Worm (Caenorhabditis elegans) whole organism, late embryonic: ENCODE data around the gene F13H8.3.

Experiments
- C08G9.2 ChIP-seq: sonication (generic microtip); optimal IDR thresholded peaks from 2 replicates; lab custom pipeline; 2016; ENCODE audit warnings: mild to moderate bottlenecking, missing genetic modification characterization, moderate library complexity, missing compliant biosample characterization
- C38D4.7 ChIP-seq: fragments of 200-800 bp; sonication (Bioruptor generic); optimal IDR thresholded peaks from 2 replicates; lab custom pipeline; 2018; ENCODE audit warnings: mild to moderate bottlenecking, missing genetic modification characterization, moderate library complexity, missing compliant biosample characterization
- F13H6.1 ChIP-seq: sonication (generic microtip); optimal IDR thresholded peaks from 2 replicates; lab custom pipeline; 2016; ENCODE audit warnings: missing genetic modification characterization, missing compliant biosample characterization
- ahr-1 ChIP-seq: sonication (generic microtip); optimal IDR thresholded peaks from 2 replicates; lab custom pipeline; 2016; ENCODE audit warnings: missing genetic modification characterization, missing compliant biosample characterization
- ama-1 ChIP-seq: fragments of 150-350 bp; optimal IDR thresholded peaks from 2 replicates; lab custom pipeline; 2014
- ceh-14 ChIP-seq: sonication (generic microtip); optimal IDR thresholded peaks from 2 replicates; lab custom pipeline; 2016; ENCODE audit warnings: missing genotype, missing genetic modification characterization, missing compliant biosample characterization
- ceh-19 ChIP-seq: fragments of 200-800 bp; sonication (Bioruptor generic); optimal IDR thresholded peaks from 2 replicates; lab custom pipeline; 2018; ENCODE audit warnings: mild to moderate bottlenecking, missing genetic modification characterization, missing compliant biosample characterization
- ceh-2 ChIP-seq: sonication (generic microtip); optimal IDR thresholded peaks from 2 replicates; lab custom pipeline; 2016; ENCODE audit warnings: missing genotype, missing genetic modification characterization, missing compliant biosample characterization
- ceh-24 ChIP-seq: sonication (generic microtip); optimal IDR thresholded peaks from 2 replicates; lab custom pipeline; 2016; ENCODE audit warnings: mild to moderate bottlenecking, missing genetic modification characterization, missing compliant biosample characterization
- ceh-31 ChIP-seq: sonication (generic microtip); optimal IDR thresholded peaks from 2 replicates; lab custom pipeline; 2016; ENCODE audit warnings: missing genetic modification characterization, missing compliant biosample characterization
- ceh-48 ChIP-seq: sonication (generic microtip); optimal IDR thresholded peaks from 2 replicates; lab custom pipeline; 2016; ENCODE audit warnings: missing genetic modification characterization, inconsistent platforms, missing compliant biosample characterization
- ceh-6 ChIP-seq: fragments of 200-800 bp; sonication (Bioruptor generic); optimal IDR thresholded peaks from 2 replicates; lab custom pipeline; 2018; ENCODE audit warnings: mild to moderate bottlenecking, missing genetic modification characterization, missing compliant biosample characterization
- ceh-9 ChIP-seq: sonication (generic microtip); optimal IDR thresholded peaks from 2 replicates; lab custom pipeline; 2016; ENCODE audit warnings: mild to moderate bottlenecking, missing genetic modification characterization, inconsistent platforms, missing compliant biosample characterization
- che-1 ChIP-seq: sonication (generic microtip); optimal IDR thresholded peaks from 2 replicates; lab custom pipeline; 2016; ENCODE audit warnings: mild to moderate bottlenecking, missing genetic modification characterization, missing compliant biosample characterization
- eyg-1 ChIP-seq: sonication (generic microtip); optimal IDR thresholded peaks from 2 replicates; lab custom pipeline; 2016; ENCODE audit warnings: missing genotype, missing genetic modification characterization, missing compliant biosample characterization
- fax-1 ChIP-seq: sonication (generic microtip); optimal IDR thresholded peaks from 2 replicates; lab custom pipeline; 2016; ENCODE audit warnings: missing genotype, missing genetic modification characterization, missing compliant biosample characterization
- fkh-10 ChIP-seq: fragments of 150-350 bp; optimal IDR thresholded peaks from 2 replicates; lab custom pipeline; 2014; ENCODE audit warnings: missing biosample characterization, missing genetic modification reagents, missing genetic modification characterization
- fkh-6 ChIP-seq: sonication (generic microtip); optimal IDR thresholded peaks from 2 replicates; lab custom pipeline; 2016; ENCODE audit warnings: missing genetic modification characterization, missing compliant biosample characterization
- gmeb-2 ChIP-seq: sonication (generic microtip); optimal IDR thresholded peaks from 2 replicates; lab custom pipeline; 2016; ENCODE audit warnings: missing genetic modification characterization, inconsistent platforms, missing compliant biosample characterization
- hlh-13 ChIP-seq: fragments of 200-800 bp; sonication (Bioruptor generic); optimal IDR thresholded peaks from 2 replicates; lab custom pipeline; 2018; ENCODE audit warnings: mild to moderate bottlenecking, missing genetic modification characterization, missing compliant biosample characterization
- hlh-6 ChIP-seq: sonication (generic microtip); optimal IDR thresholded peaks from 2 replicates; lab custom pipeline; 2016; ENCODE audit warnings: missing genotype, missing genetic modification characterization, missing compliant biosample characterization
- hlh-8 ChIP-seq: sonication (generic microtip); optimal IDR thresholded peaks from 2 replicates; lab custom pipeline; 2016; ENCODE audit warnings: missing genotype, missing genetic modification characterization, missing compliant biosample characterization
- pax-1 ChIP-seq: fragments of 150-350 bp; optimal IDR thresholded peaks from 2 replicates; lab custom pipeline; 2014; ENCODE audit warnings: missing biosample characterization, missing genetic modification characterization
- pha-2 ChIP-seq: sonication (generic microtip); optimal IDR thresholded peaks from 2 replicates; lab custom pipeline; 2017; ENCODE audit warnings: mild to moderate bottlenecking, missing genetic modification characterization, missing compliant biosample characterization
- pha-4 ChIP-seq: fragments of 150-350 bp; optimal IDR thresholded peaks from 2 replicates; lab custom pipeline; 2018; ENCODE audit warnings: missing biosample characterization, missing genetic modification reagents, missing genetic modification characterization
- sdc-2 ChIP-seq: sonication (generic microtip); optimal IDR thresholded peaks from 2 replicates; lab custom pipeline; 2016; ENCODE audit warnings: missing genotype, missing genetic modification characterization, missing compliant biosample characterization
- tbx-7 ChIP-seq: sonication (generic microtip); optimal IDR thresholded peaks from 2 replicates; lab custom pipeline; 2016; ENCODE audit warnings: missing genotype, missing genetic modification characterization, missing compliant biosample characterization
- ttx-3 ChIP-seq: sonication (generic microtip); optimal IDR thresholded peaks from 2 replicates; lab custom pipeline; 2016; ENCODE audit warnings: missing genetic modification reagents, missing genetic modification characterization, missing compliant biosample characterization
- unc-3 ChIP-seq, 2 experiments: fragments of 200-800 bp in 1 of 2; sonication (Bioruptor generic) in 1 of 2; sonication (generic microtip) in 1 of 2; conservative IDR thresholded peaks in 1 of 2; optimal IDR thresholded peaks in 1 of 2; 2 replicates each; pipeline versions ENCODE4 v1.3.6 to Lab custom; 2016 to 2022; ENCODE audit warnings: missing compliant biosample characterization in 2 of 2, missing genetic modification characterization in 2 of 2, missing genetic modification reagents in 1 of 2
- unc-42 ChIP-seq: sonication (generic microtip); optimal IDR thresholded peaks from 2 replicates; lab custom pipeline; 2016; ENCODE audit warnings: missing genotype, missing genetic modification characterization, missing compliant biosample characterization
- unc-55 ChIP-seq: sonication (generic microtip); optimal IDR thresholded peaks from 2 replicates; lab custom pipeline; 2017; ENCODE audit warnings: missing biosample characterization, missing genetic modification reagents, missing genetic modification characterization
- unc-86 ChIP-seq: sonication (generic microtip); optimal IDR thresholded peaks from 2 replicates; lab custom pipeline; 2016; ENCODE audit warnings: missing genetic modification characterization, missing compliant biosample characterization
- zip-5 ChIP-seq: sonication (generic microtip); optimal IDR thresholded peaks from 2 replicates; lab custom pipeline; 2016; ENCODE audit warnings: missing genetic modification characterization, missing compliant biosample characterization
- ztf-16 ChIP-seq: sonication (generic microtip); optimal IDR thresholded peaks from 2 replicates; lab custom pipeline; 2017; ENCODE audit warnings: missing genetic modification characterization, missing compliant biosample characterization

Gene F13H8.3

ce11 chrII:6223755-6224154 lies 40.0 kb upstream of the F13H8.3 start:
- TF ChIP-seq unc-86 (no peak), hlh-13 (no peak), ahr-1 (no peak), fkh-6 (tag; lab: Kevin White, UChicago) (no peak), ttx-3 (tag; lab: Kevin White, UChicago) (no peak), ceh-31 (tag; lab: Kevin White, UChicago) (no peak), pha-2 (no peak), F13H6.1 (tag; lab: Kevin White, UChicago) (no peak), hlh-8 (tag; lab: Kevin White, UChicago) (no peak), sdc-2 (no peak), C38D4.7 (GFP tag; lab: Kevin White, UChicago) (no peak), unc-42 (tag; lab: Kevin White, UChicago) (no peak), ceh-48 (no peak), ama-1 (lab: Kevin White, UChicago) (no peak), ceh-14 (no peak), ceh-6 (GFP tag; lab: Kevin White, UChicago) (no peak)

DNA sequence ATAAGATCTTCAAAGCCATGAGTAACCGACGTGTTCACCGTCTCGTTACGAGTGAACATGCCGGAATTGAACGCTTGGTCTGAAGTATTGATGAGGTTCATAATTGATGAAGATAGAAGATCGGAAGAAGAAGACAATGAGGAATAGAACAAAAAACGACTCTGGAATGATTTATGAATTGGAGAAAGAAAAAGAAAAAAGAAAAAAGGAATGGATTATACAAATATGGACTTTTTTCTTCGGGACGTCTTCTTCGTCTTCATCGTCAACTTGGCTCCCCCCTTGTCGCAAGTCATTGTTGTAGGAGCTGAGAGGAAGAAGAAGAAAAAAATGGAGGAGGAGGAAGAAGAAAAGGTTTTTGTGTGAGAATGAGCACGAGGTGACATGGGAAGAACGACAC lies 36.8 kb upstream of the F13H8.3 start, which contains the start of gene srsy-2:
Gene srsy-2, minus strand, starts transcription at position 101 of the 400 bp plus-strand sequence.
- TF ChIP-seq C08G9.2, result no peak
- TF ChIP-seq F13H6.1 (tag; lab: Kevin White, UChicago), result no peak
- no peak for TF ChIP-seq unc-55
- TF ChIP-seq gmeb-2 (tag; lab: Kevin White, UChicago), result no peak
- no peak for TF ChIP-seq pha-2
- no peak for TF ChIP-seq ceh-9
- TF ChIP-seq zip-5 (tag; lab: Kevin White, UChicago), result no peak
- no peak for TF ChIP-seq hlh-8 (tag; lab: Kevin White, UChicago)
- TF ChIP-seq pax-1 (tag; lab: Kevin White, UChicago), result no peak
- TF ChIP-seq che-1 (tag; lab: Kevin White, UChicago), result no peak
- no peak for TF ChIP-seq ceh-19 (GFP tag; lab: Kevin White, UChicago)
- no peak for TF ChIP-seq ttx-3 (tag; lab: Kevin White, UChicago)
- no peak for TF ChIP-seq eyg-1 (tag; lab: Kevin White, UChicago)
- TF ChIP-seq ceh-31 (tag; lab: Kevin White, UChicago), result no peak
- no peak for TF ChIP-seq hlh-6 (tag; lab: Kevin White, UChicago)
- no peak for TF ChIP-seq unc-3 (GFP tag; conservative IDR thresholded peaks at IDR 0.05; lab: Robert Waterston, UW)
- TF ChIP-seq unc-3 (tag; optimal IDR thresholded peaks at IDR 0.05; lab: Kevin White, UChicago), result no peak
- TF ChIP-seq pha-4 (tag; lab: Kevin White, UChicago), result no peak

DNA sequence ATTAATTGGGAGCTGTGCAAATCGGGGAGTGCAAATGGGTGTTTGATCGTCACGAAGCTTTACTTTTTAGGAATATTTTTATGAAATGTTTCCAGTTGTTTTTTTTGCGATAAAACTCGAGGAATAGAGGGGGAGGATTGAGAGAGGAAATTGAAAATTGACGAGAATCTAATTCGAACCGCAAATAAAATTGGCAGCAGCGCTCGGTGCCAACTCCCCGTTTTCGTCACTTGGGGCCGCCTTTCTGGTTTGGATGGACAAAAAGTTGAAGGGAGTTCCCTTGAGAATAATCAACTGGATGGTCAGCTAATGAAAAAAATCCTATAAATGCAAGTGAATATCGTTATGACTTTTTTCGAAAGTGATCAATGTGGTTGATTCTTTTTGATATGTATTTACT lies 33.7 kb upstream of the F13H8.3 start:
- TF ChIP-seq fkh-10 (GFP tag; lab: Kevin White, UChicago) (no peak), unc-86 (no peak), ceh-19 (GFP tag; lab: Kevin White, UChicago) (no peak), fax-1 (tag; lab: Kevin White, UChicago) (no peak), F13H6.1 (tag; lab: Kevin White, UChicago) (no peak), unc-42 (tag; lab: Kevin White, UChicago) (peak; percentile 61), hlh-13 (no peak)

DNA sequence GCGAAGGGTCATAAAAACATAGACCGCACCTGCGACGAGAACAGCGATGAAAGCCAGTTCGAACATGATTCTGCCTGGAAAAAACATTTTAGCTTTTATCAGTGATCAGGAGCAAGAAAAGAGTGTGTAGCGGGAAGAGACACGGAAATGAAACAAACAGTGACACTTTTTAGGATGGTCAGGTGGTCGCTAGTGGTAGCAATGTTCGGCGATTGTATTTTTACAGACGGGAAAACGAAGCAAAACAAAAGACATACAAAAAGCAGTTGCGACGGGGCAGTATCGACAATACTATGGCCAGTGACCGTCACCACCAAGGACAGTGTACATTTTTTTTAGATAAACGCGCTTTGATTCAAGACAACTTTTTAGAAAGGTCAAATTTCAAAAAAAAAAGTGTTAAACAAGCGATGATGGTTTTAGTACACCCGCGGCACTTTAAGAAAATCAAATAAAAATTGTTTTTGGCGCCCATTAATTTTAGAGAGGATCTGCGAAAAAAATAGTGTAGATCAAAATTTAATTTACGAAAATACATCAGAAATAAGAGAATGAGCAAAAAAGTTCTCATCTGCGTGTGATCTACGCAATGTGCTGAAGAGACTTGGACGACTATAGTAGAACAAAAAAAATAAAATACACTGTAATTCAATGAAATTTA lies 28.2 kb upstream of the F13H8.3 start, which contains the start of gene T24H7.9:
Gene T24H7.9, minus strand, starts transcription at position 74 of the 661 bp plus-strand sequence.
- TF ChIP-seq ceh-24 (tag; lab: Kevin White, UChicago) (no peak), gmeb-2 (tag; lab: Kevin White, UChicago) (no peak), ttx-3 (tag; lab: Kevin White, UChicago) (no peak), unc-86 (no peak), pha-2 (no peak), tbx-7 (tag; lab: Kevin White, UChicago) (no peak), fax-1 (tag; lab: Kevin White, UChicago) (no peak), ceh-2 (no peak), ztf-16 (no peak)
